Worm (Caenorhabditis elegans) whole organism, late embryonic: Measurements from ENCODE around the gene srh-46.

Experiments
- K09A11.1 ChIP-seq: sonication (generic microtip); optimal IDR thresholded peaks from 2 replicates; lab custom pipeline; 2017; ENCODE audit warnings: antibody characterized with exemption, mild to moderate bottlenecking, missing genetic modification characterization, missing compliant biosample characterization; ENCODE audit not compliant: insufficient read depth
- ceh-2 ChIP-seq: sonication (generic microtip); optimal IDR thresholded peaks from 2 replicates; lab custom pipeline; 2016; ENCODE audit warnings: missing genotype, missing genetic modification characterization, missing compliant biosample characterization
- fax-1 ChIP-seq: sonication (generic microtip); optimal IDR thresholded peaks from 2 replicates; lab custom pipeline; 2016; ENCODE audit warnings: missing genotype, missing genetic modification characterization, missing compliant biosample characterization
- hlh-6 ChIP-seq: sonication (generic microtip); optimal IDR thresholded peaks from 2 replicates; lab custom pipeline; 2016; ENCODE audit warnings: missing genotype, missing genetic modification characterization, missing compliant biosample characterization
- rnt-1 ChIP-seq: sonication (generic microtip); optimal IDR thresholded peaks from 2 replicates; lab custom pipeline; 2016; ENCODE audit warnings: missing genetic modification characterization, missing compliant biosample characterization
- unc-86 ChIP-seq: sonication (generic microtip); optimal IDR thresholded peaks from 2 replicates; lab custom pipeline; 2016; ENCODE audit warnings: missing genetic modification characterization, missing compliant biosample characterization

ce11 chrV:11329100-11329499, 26.4 kb upstream of the srh-46 start, which contains the start of gene F47G9.6:
- TF ChIP-seq ceh-2 (tag; lab: Kevin White, UChicago), result no peak
- no peak for TF ChIP-seq fax-1 (tag; lab: Kevin White, UChicago)
- TF ChIP-seq rnt-1 (tag; lab: Kevin White, UChicago), result no peak
- TF ChIP-seq unc-86 (tag; lab: Kevin White, UChicago), result no peak
- no peak for TF ChIP-seq K09A11.1 (tag; lab: Kevin White, UChicago)
- TF ChIP-seq hlh-6 (tag; lab: Kevin White, UChicago), result no peak
